Worm (Caenorhabditis elegans) whole organism, L1 larva: ENCODE data around the gene gnrr-5.

ENCODE experiments used
- C04F5.9 ChIP-seq: sonication (generic microtip); optimal IDR thresholded peaks from 2 replicates; lab custom pipeline; 2016; ENCODE audit warnings: missing genetic modification characterization, missing compliant biosample characterization
- C16A3.4 ChIP-seq: fragments of 150-350 bp; optimal IDR thresholded peaks from 2 replicates; lab custom pipeline; 2014; ENCODE audit warnings: missing biosample characterization, missing genetic modification characterization
- Y116A8C.19 ChIP-seq: sonication (generic microtip); optimal IDR thresholded peaks from 2 replicates; lab custom pipeline; 2016; ENCODE audit warnings: missing compliant biosample characterization, missing genetic modification characterization, borderline replicate concordance
- alr-1 ChIP-seq: fragments of 200-800 bp; sonication (Bioruptor generic); optimal IDR thresholded peaks from 2 replicates; lab custom pipeline; 2018; ENCODE audit warnings: borderline replicate concordance, mild to moderate bottlenecking, missing genetic modification characterization, missing compliant biosample characterization
- blmp-1 ChIP-seq: fragments of 150-350 bp; optimal IDR thresholded peaks from 2 replicates; lab custom pipeline; 2014; ENCODE audit warnings: missing biosample characterization, missing genetic modification characterization
- ceh-63 ChIP-seq: fragments of 200-800 bp; sonication (Bioruptor generic); optimal IDR thresholded peaks from 2 replicates; lab custom pipeline; 2018; ENCODE audit warnings: mild to moderate bottlenecking, missing genetic modification characterization, missing compliant biosample characterization
- ceh-8 ChIP-seq: fragments of 200-800 bp; sonication (Bioruptor generic); optimal IDR thresholded peaks from 2 replicates; lab custom pipeline; 2018; ENCODE audit warnings: mild to moderate bottlenecking, missing genetic modification characterization, moderate library complexity, missing compliant biosample characterization
- dpl-1 ChIP-seq, 3 experiments: fragments of 150-350 bp in 2 of 3; sonication (generic microtip) in 1 of 3; optimal IDR thresholded peaks; 2 replicates each; lab custom pipeline; 2014 to 2017; ENCODE audit warnings: missing biosample characterization in 3 of 3, missing genetic modification characterization in 3 of 3, missing genetic modification reagents in 3 of 3
- efl-1 ChIP-seq, 4 experiments: fragments of 150-350 bp; optimal IDR thresholded peaks in 3 of 4; peaks in 1 of 4; 1 replicate in 1 of 4; 2 replicates in 3 of 4; lab custom pipeline; 2014; ENCODE audit warnings: missing biosample characterization in 2 of 4, missing genetic modification characterization in 2 of 4, missing genetic modification reagents in 2 of 4
- ets-5 ChIP-seq: fragments of 200-800 bp; sonication (Bioruptor generic); IDR thresholded peaks from 2 replicates; pipeline ENCODE4 v1.3.6; 2022; ENCODE audit warnings: missing genetic modification characterization, missing compliant biosample characterization
- fkh-4 ChIP-seq: sonication (generic microtip); optimal IDR thresholded peaks from 2 replicates; lab custom pipeline; 2016; ENCODE audit warnings: missing compliant biosample characterization, missing genetic modification characterization, borderline replicate concordance
- fkh-8 ChIP-seq: sonication (generic microtip); optimal IDR thresholded peaks from 2 replicates; lab custom pipeline; 2016; ENCODE audit warnings: mild to moderate bottlenecking, missing genetic modification characterization, missing compliant biosample characterization
- hpl-2 ChIP-seq: fragments of 150-350 bp; optimal IDR thresholded peaks from 2 replicates; lab custom pipeline; 2014; ENCODE audit warnings: missing biosample characterization, missing genetic modification reagents, missing genetic modification characterization
- irx-1 ChIP-seq: sonication (generic microtip); optimal IDR thresholded peaks from 2 replicates; lab custom pipeline; 2016; ENCODE audit warnings: missing genetic modification characterization, missing compliant biosample characterization
- lsy-2 ChIP-seq, 2 experiments: fragments of 150-350 bp; optimal IDR thresholded peaks; 2 replicates each; lab custom pipeline; 2014; ENCODE audit warnings: missing biosample characterization in 2 of 2, missing genetic modification characterization in 2 of 2
- mef-2 ChIP-seq: fragments of 150-350 bp; optimal IDR thresholded peaks from 2 replicates; lab custom pipeline; 2014; ENCODE audit warnings: missing biosample characterization, missing genetic modification characterization
- nhr-28 ChIP-seq: fragments of 150-350 bp; optimal IDR thresholded peaks from 2 replicates; lab custom pipeline; 2014; ENCODE audit warnings: missing biosample characterization, missing genetic modification characterization
- nhr-71 ChIP-seq: sonication (generic microtip); optimal IDR thresholded peaks from 2 replicates; lab custom pipeline; 2016; ENCODE audit warnings: mild to moderate bottlenecking, missing genetic modification characterization, moderate library complexity, missing compliant biosample characterization
- nhr-85 ChIP-seq: sonication (generic microtip); peaks from one replicate; lab custom pipeline; 2016; ENCODE audit warnings: missing genetic modification characterization, inconsistent platforms, missing compliant biosample characterization
- nhr-90 ChIP-seq: sonication (generic microtip); optimal IDR thresholded peaks from 2 replicates; lab custom pipeline; 2016; ENCODE audit warnings: mild to moderate bottlenecking, missing genetic modification characterization, missing compliant biosample characterization; ENCODE audit not compliant: poor library complexity
- pag-3 ChIP-seq: sonication (generic microtip); optimal IDR thresholded peaks from 2 replicates; lab custom pipeline; 2017; ENCODE audit warnings: missing genetic modification characterization, mild to moderate bottlenecking, missing compliant biosample characterization, antibody characterized with exemption, borderline replicate concordance; ENCODE audit not compliant: insufficient read depth
- pax-3 ChIP-seq: fragments of 200-800 bp; sonication (Bioruptor generic); optimal IDR thresholded peaks from 2 replicates; lab custom pipeline; 2018; ENCODE audit warnings: mild to moderate bottlenecking, missing genetic modification characterization, moderate library complexity, missing compliant biosample characterization
- pqm-1 ChIP-seq: sonication (generic microtip); optimal IDR thresholded peaks from 3 replicates; lab custom pipeline; 2017; ENCODE audit warnings: missing biosample characterization, missing genetic modification characterization
- rnt-1 ChIP-seq: sonication (generic microtip); optimal IDR thresholded peaks from 2 replicates; lab custom pipeline; 2016; ENCODE audit warnings: mild to moderate bottlenecking, missing genetic modification characterization, moderate library complexity, missing compliant biosample characterization
- skn-1 ChIP-seq: fragments of 150-350 bp; optimal IDR thresholded peaks from 2 replicates; lab custom pipeline; 2014; ENCODE audit warnings: missing biosample characterization, missing genetic modification characterization
- snpc-4 ChIP-seq: fragments of 150-350 bp; optimal IDR thresholded peaks from 2 replicates; lab custom pipeline; 2014; ENCODE audit warnings: missing biosample characterization, missing genetic modification characterization
- snu-23 ChIP-seq: sonication (generic microtip); optimal IDR thresholded peaks from 2 replicates; lab custom pipeline; 2016; ENCODE audit warnings: missing genetic modification characterization, missing compliant biosample characterization
- sox-4 ChIP-seq: sonication (generic microtip); optimal IDR thresholded peaks from 2 replicates; lab custom pipeline; 2016; ENCODE audit warnings: missing genetic modification characterization, missing compliant biosample characterization
- sup-37 ChIP-seq: fragments of 200-800 bp; sonication (Bioruptor generic); optimal IDR thresholded peaks from 2 replicates; lab custom pipeline; 2018; ENCODE audit warnings: mild to moderate bottlenecking, missing genetic modification characterization, missing compliant biosample characterization
- tbx-2 ChIP-seq: sonication (generic microtip); optimal IDR thresholded peaks from 2 replicates; lab custom pipeline; 2016; ENCODE audit warnings: missing genetic modification characterization, missing compliant biosample characterization
- unc-30 ChIP-seq: sonication (generic microtip); optimal IDR thresholded peaks from 2 replicates; lab custom pipeline; 2017; ENCODE audit warnings: missing biosample characterization, missing genetic modification characterization
- unc-62 ChIP-seq: fragments of 150-350 bp; optimal IDR thresholded peaks from 2 replicates; lab custom pipeline; 2014; ENCODE audit warnings: missing biosample characterization, missing genetic modification reagents, missing genetic modification characterization
- unc-98 ChIP-seq: fragments of 200-800 bp; sonication (Bioruptor generic); IDR thresholded peaks from 2 replicates; pipeline ENCODE4 v1.3.6; 2022; ENCODE audit warnings: missing genetic modification characterization, missing compliant biosample characterization
- vab-15 ChIP-seq: sonication (generic microtip); optimal IDR thresholded peaks from 2 replicates; lab custom pipeline; 2017; ENCODE audit warnings: missing genotype, mild to moderate bottlenecking, missing genetic modification characterization, missing compliant biosample characterization
- zag-1 ChIP-seq: fragments of 150-350 bp; optimal IDR thresholded peaks from 2 replicates; lab custom pipeline; 2014; ENCODE audit warnings: missing biosample characterization, missing genetic modification characterization

gnrr-5 gene

ce11 chrV:4418116-4418515, 36.4 kb downstream of the gnrr-5 start, which contains the start of gene Y47D7A.6:
TSS of gene Y47D7A.6 (minus strand) at chrV:4418216.
- TF ChIP-seq blmp-1 (no peak), zag-1 (tag; lab: Kevin White, UChicago) (no peak)

DNA sequence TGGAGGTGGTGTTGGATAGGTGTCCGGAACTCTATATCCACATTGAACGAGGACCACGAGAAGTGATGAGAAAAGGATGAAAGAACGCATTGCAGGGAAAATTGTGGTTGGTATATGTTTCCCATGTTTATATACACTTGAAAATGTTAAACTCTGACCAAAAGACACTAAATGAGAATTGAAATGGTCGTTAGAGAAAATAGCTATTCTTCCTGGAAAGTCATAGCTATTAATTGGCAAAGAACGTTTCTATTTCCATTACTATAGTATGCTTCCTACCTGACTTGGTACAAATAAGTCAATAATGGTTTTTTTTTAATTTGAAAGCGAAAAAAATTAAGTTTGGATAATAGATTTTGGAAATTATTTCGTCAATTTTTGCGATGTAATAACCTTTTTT, 37.8 kb downstream of the gnrr-5 start, which contains the start of gene Y47D7A.18:
Y47D7A.18 (minus strand) TSS at position 101 of the 400 bp plus-strand sequence.
- no peak for TF ChIP-seq nhr-28 (tag; lab: Kevin White, UChicago)
- no peak for TF ChIP-seq ets-5 (GFP tag; lab: Robert Waterston, UW)
- no peak for TF ChIP-seq pag-3
- TF ChIP-seq unc-62 (GFP tag; lab: Kevin White, UChicago): no peak
- no peak for TF ChIP-seq hpl-2 (GFP tag; lab: Kevin White, UChicago)
- no peak for TF ChIP-seq alr-1
- TF ChIP-seq fkh-4 (tag; lab: Kevin White, UChicago): no peak

DNA sequence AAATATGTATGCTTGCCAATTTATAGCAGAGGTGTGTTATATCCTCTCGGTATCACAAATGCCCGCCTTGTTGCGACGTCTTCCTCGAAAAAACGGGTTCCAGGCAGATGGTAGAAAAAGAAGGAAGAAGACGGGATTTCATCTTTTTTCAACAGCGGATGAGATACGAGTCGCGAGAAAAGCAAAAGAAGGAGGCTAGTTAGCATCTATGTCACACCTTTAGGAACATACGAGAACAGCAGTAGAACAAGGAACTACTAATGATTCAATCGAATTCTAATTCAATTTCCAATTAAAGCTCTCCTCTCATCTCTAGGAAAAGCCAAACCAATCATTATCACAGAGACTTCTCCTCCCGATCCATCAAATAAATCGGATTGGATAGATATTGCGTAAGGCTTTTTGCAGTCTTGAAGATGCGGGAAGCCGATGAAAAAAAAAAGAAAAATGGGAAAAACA, 39.9 kb downstream of the gnrr-5 start, which contains the start of gene grl-5:
grl-5 (minus strand) TSS at position 51 of the 459 bp plus-strand sequence.
- TF ChIP-seq C04F5.9 (no peak), unc-30 (tag; lab: Kevin White, UChicago) (no peak), efl-1 (optimal IDR thresholded peaks at IDR 0.05; lab: Kevin White, UChicago) (no peak), efl-1 (GFP tag; optimal IDR thresholded peaks at IDR 0.05 in 1 of 2; lab: Kevin White, UChicago) (no peak), nhr-90 (no peak), sup-37 (GFP tag; lab: Kevin White, UChicago) (no peak), irx-1 (no peak)

DNA sequence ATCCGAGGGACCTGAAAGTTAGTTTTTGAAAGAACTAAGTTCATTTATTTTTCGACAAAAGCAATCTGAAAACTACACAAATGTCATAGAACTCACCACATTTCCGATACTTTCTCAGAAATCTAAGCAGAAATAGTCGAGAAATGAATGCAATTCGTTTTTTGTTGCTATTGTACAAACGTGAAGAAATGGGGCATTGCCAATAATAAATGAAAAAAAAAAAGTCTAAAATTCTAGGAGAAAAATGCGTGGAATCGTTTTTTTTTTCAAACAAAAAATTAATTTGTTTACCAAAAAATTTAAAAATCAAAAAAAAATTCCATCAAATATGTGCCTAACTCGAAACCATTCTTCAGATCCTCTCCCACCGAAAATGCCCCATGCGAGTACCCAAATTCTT, 42.8 kb downstream of the gnrr-5 start, which contains the start of gene Y47D7A.17:
Y47D7A.17 (minus strand) TSS at position 101 of the 400 bp plus-strand sequence.
- TF ChIP-seq Y116A8C.19 (tag; lab: Kevin White, UChicago): no peak
- TF ChIP-seq skn-1: no peak
- no peak for TF ChIP-seq nhr-85 (tag; lab: Kevin White, UChicago)
- no peak for TF ChIP-seq nhr-71 (tag; lab: Kevin White, UChicago)
- no peak for TF ChIP-seq pax-3
- TF ChIP-seq sox-4: no peak
- no peak for TF ChIP-seq dpl-1 (GFP tag; optimal IDR thresholded peaks at IDR 0.05; lab: Kevin White, UChicago)
- no peak for TF ChIP-seq C16A3.4 (tag; lab: Kevin White, UChicago)
- no peak for TF ChIP-seq fkh-8
- no peak for TF ChIP-seq unc-98 (GFP tag; lab: Robert Waterston, UW)
- TF ChIP-seq snu-23 (GFP tag; lab: Kevin White, UChicago): no peak
- TF ChIP-seq, all 84 proteins: peak for 0

DNA sequence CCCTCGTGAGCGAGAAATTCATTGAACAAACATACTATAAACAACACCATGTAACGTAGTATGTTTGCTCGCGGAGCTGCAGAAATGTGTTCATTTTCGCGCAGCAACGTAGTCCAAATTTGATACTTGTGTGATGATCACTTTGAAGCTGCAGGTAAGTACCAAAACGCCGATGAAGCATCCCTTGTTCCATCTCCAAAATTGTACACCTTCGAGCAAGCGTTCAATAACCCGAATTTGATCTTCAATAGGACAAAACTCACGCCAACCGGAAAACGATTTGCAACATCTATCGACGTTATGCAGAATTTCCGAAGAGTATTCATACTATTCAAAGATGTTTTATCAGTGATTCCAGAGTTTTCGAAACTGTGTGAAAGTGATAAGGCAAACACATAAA, 43.9 kb downstream of the gnrr-5 start, which contains the start of gene Y47D7A.3:
Y47D7A.3 (plus strand) TSS at position 301 of the 400 bp plus-strand sequence.
- TF ChIP-seq mef-2 (tag; lab: Kevin White, UChicago) (no peak), tbx-2 (tag; lab: Kevin White, UChicago) (no peak), ceh-8 (GFP tag; lab: Kevin White, UChicago) (no peak), alr-1 (no peak), snpc-4 (no peak), efl-1 (optimal IDR thresholded peaks at IDR 0.05; lab: Kevin White, UChicago) (no peak), efl-1 (GFP tag; optimal IDR thresholded peaks at IDR 0.05 in 1 of 2; lab: Kevin White, UChicago) (no peak), ceh-63 (no peak), rnt-1 (tag; lab: Kevin White, UChicago) (no peak), vab-15 (tag; lab: Kevin White, UChicago) (no peak), pqm-1 (no peak), lsy-2 (tag; optimal IDR thresholded peaks at IDR 0.05; lab: Kevin White, UChicago) (no peak), ets-5 (GFP tag; lab: Robert Waterston, UW) (no peak)
